Worm (Caenorhabditis elegans): ENCODE results near the gene ZK1236.1.

DNA sequence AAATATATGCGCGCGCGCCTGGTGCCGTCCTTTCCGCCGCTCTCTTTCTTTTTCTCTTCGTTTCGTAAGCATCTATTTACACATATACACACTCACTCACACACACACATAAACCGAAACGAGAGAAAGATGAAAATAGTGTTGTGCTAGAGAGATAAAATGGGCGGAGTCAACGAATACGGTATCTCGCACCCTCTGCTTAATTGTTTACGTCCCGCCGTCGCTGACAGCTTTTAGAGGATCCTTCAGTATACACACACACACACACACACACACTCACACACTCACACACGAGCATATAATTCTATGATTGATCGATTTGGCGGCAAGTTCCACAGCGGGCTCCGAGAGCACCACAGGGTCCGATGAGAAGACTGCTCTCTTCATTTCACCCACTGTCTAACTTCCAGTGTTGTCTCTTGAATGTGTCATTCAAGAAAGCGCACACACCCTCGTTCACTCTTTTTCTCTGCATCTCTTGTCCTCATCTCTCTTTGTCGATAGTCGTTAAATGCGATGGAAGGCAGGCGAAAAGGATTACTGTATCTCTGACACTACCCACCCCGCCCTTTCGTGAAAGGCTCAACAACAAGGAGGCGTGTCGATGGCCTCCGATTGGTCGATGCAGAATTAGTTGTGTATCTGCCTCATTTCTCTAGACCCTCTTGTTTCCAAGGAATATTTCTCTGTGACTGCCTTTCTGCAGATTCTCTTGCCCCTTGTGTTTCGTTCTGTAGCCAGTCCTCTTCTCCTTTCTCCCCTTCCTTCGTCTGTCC is 11.7 kb upstream of the ZK1236.1 start:
- TF ChIP-seq ceh-36 (tag; optimal IDR thresholded peaks at IDR 0.05) (no peak), tbx-37 (GFP tag; conservative IDR thresholded peaks at IDR 0.05) (no peak), pes-1 (GFP tag; IDR thresholded peaks at IDR 0.05) (no peak), aly-1 (tag; optimal IDR thresholded peaks at IDR 0.05) (no peak), scrt-1 (GFP tag; IDR thresholded peaks at IDR 0.05) (no peak), ama-1 (optimal IDR thresholded peaks at IDR 0.05) (no peak)

Measured in whole organism, early embryonic.